Fruit fly (Drosophila melanogaster) whole organism, embryonic: Measurements from ENCODE around the gene CG13088.

ENCODE experiments used
- Adf1 ChIP-seq: fragments of 200-800 bp; sonication (Bioruptor generic); IDR thresholded peaks from 2 replicates; pipeline ENCODE4 v1.3.6; 2022; ENCODE audit warnings: missing biosample characterization, missing genetic modification characterization
- B-H1 ChIP-seq: fragments of 200-800 bp; sonication (Bioruptor generic); IDR thresholded peaks from 3 replicates; pipeline ENCODE4 v1.3.6; 2022; ENCODE audit warnings: missing biosample characterization, missing genetic modification characterization
- CG10274 ChIP-seq: fragments of 200-800 bp; sonication (Bioruptor generic); optimal IDR thresholded peaks from 3 replicates; lab custom pipeline; 2017; ENCODE audit warnings: missing biosample characterization, mild to moderate bottlenecking, missing genetic modification characterization
- CG10321 ChIP-seq: fragments of 200-800 bp; sonication (Bioruptor generic); IDR thresholded peaks from 2 replicates; pipeline ENCODE4 v1.3.6; 2022; ENCODE audit warnings: missing biosample characterization, missing genetic modification characterization
- CG12659 ChIP-seq: fragments of 200-800 bp; sonication (Bioruptor generic); optimal IDR thresholded peaks from 3 replicates; lab custom pipeline; 2017; ENCODE audit warnings: mild to moderate bottlenecking, missing biosample characterization, missing genetic modification reagents, missing genetic modification characterization
- CG13775 ChIP-seq: fragments of 200-800 bp; sonication (Bioruptor generic); optimal IDR thresholded peaks from 3 replicates; lab custom pipeline; 2017; ENCODE audit warnings: missing biosample characterization, mild to moderate bottlenecking, missing genetic modification characterization
- CG17328 ChIP-seq: fragments of 200-800 bp; sonication (Bioruptor generic); IDR thresholded peaks from 2 replicates; pipeline ENCODE4 v1.3.6; 2022; ENCODE audit warnings: missing biosample characterization, missing genetic modification characterization
- CG1832 ChIP-seq: fragments of 200-800 bp; sonication (Bioruptor generic); optimal IDR thresholded peaks from 2 replicates; lab custom pipeline; 2017; ENCODE audit warnings: missing biosample characterization, mild to moderate bottlenecking, missing genetic modification characterization, inconsistent platforms
- CG18599 ChIP-seq: fragments of 200-800 bp; sonication (Bioruptor generic); optimal IDR thresholded peaks from 3 replicates; lab custom pipeline; 2017; ENCODE audit warnings: missing biosample characterization, missing genetic modification characterization, mild to moderate bottlenecking, moderate library complexity, missing genetic modification reagents
- CG3163 ChIP-seq: fragments of 200-800 bp; sonication (Bioruptor generic); optimal IDR thresholded peaks from 3 replicates; lab custom pipeline; 2016; ENCODE audit warnings: missing biosample characterization, missing genetic modification characterization
- CG3838 ChIP-seq: fragments of 200-800 bp; sonication (Bioruptor generic); optimal IDR thresholded peaks from 3 replicates; lab custom pipeline; 2016; ENCODE audit warnings: missing biosample characterization, missing genetic modification characterization
- CG3995 ChIP-seq: fragments of 200-800 bp; sonication (Bioruptor generic); optimal IDR thresholded peaks from 3 replicates; lab custom pipeline; 2016; ENCODE audit warnings: missing biosample characterization, missing genetic modification characterization
- CG4404 ChIP-seq: fragments of 200-800 bp; sonication (Bioruptor generic); IDR thresholded peaks from 2 replicates; pipeline ENCODE4 v1.3.6; 2022; ENCODE audit warnings: missing biosample characterization, missing genetic modification characterization
- CG5180 ChIP-seq: fragments of 200-800 bp; sonication (Bioruptor generic); optimal IDR thresholded peaks from 3 replicates; lab custom pipeline; 2017; ENCODE audit warnings: missing biosample characterization, missing genetic modification characterization, mild to moderate bottlenecking, moderate library complexity, missing genetic modification reagents
- CG6175 ChIP-seq: fragments of 200-800 bp; sonication (Bioruptor generic); IDR thresholded peaks from 3 replicates; pipeline ENCODE4 v1.3.6; 2022; ENCODE audit warnings: missing biosample characterization, missing genetic modification characterization
- CG6654 ChIP-seq: fragments of 200-800 bp; sonication (Bioruptor generic); optimal IDR thresholded peaks from 2 replicates; lab custom pipeline; 2017; ENCODE audit warnings: missing biosample characterization, mild to moderate bottlenecking, missing genetic modification characterization
- CG6683 ChIP-seq: fragments of 200-800 bp; sonication (Bioruptor generic); optimal IDR thresholded peaks from 2 replicates; lab custom pipeline; 2017; ENCODE audit warnings: missing biosample characterization, mild to moderate bottlenecking, missing genetic modification characterization, missing genetic modification reagents
- CG7357 ChIP-seq: fragments of 200-800 bp; sonication (Bioruptor generic); IDR thresholded peaks from 3 replicates; pipeline ENCODE4 v1.3.6; 2022; ENCODE audit warnings: missing biosample characterization, missing genetic modification characterization
- CG7745 ChIP-seq: fragments of 200-800 bp; sonication (Bioruptor generic); optimal IDR thresholded peaks from 2 replicates; lab custom pipeline; 2018; ENCODE audit warnings: missing biosample characterization, mild to moderate bottlenecking, missing genetic modification characterization, moderate library complexity
- CG8290 ChIP-seq, 3 experiments: fragments of 200-800 bp; sonication (Bioruptor generic); optimal IDR thresholded peaks; 2 replicates each; lab custom pipeline; 2016 to 2019; ENCODE audit warnings: missing biosample characterization in 3 of 3, missing genetic modification characterization in 3 of 3, mild to moderate bottlenecking in 2 of 3, moderate library complexity in 1 of 3
- CG9609 ChIP-seq: fragments of 200-800 bp; sonication (Bioruptor generic); optimal IDR thresholded peaks from 3 replicates; lab custom pipeline; 2016; ENCODE audit warnings: missing biosample characterization, missing genetic modification characterization
- CTCF ChIP-seq: fragments of 200-800 bp; sonication (Bioruptor generic); optimal IDR thresholded peaks from 2 replicates; lab custom pipeline; 2017; ENCODE audit warnings: missing biosample characterization, mild to moderate bottlenecking, missing genetic modification characterization, moderate library complexity
- Dip3 ChIP-seq: fragments of 200-800 bp; sonication (Bioruptor generic); optimal IDR thresholded peaks from 3 replicates; lab custom pipeline; 2016; ENCODE audit warnings: missing biosample characterization, missing genetic modification characterization
- Dref ChIP-seq: fragments of 200-800 bp; sonication (Bioruptor generic); IDR thresholded peaks from 2 replicates; pipeline ENCODE4 v1.3.6; 2022; ENCODE audit warnings: missing biosample characterization, missing genetic modification characterization
- E2f1 ChIP-seq: fragments of 200-800 bp; sonication (Bioruptor generic); IDR thresholded peaks from 2 replicates; pipeline ENCODE4 v1.3.6; 2022; ENCODE audit warnings: missing biosample characterization, missing genetic modification characterization
- Hmr ChIP-seq: fragments of 200-800 bp; sonication (Bioruptor generic); optimal IDR thresholded peaks from 3 replicates; lab custom pipeline; 2017; ENCODE audit warnings: mild to moderate bottlenecking, missing biosample characterization, missing genetic modification reagents, missing genetic modification characterization
- NK7.1 ChIP-seq: fragments of 200-800 bp; sonication (Bioruptor generic); optimal IDR thresholded peaks from 3 replicates; lab custom pipeline; 2016; ENCODE audit warnings: missing biosample characterization, missing genetic modification characterization
- Nf-YB ChIP-seq: fragments of 200-800 bp; sonication (Bioruptor generic); optimal IDR thresholded peaks from 3 replicates; lab custom pipeline; 2019; ENCODE audit warnings: missing biosample characterization, mild to moderate bottlenecking, missing genetic modification characterization, moderate library complexity
- Vsx1 ChIP-seq: fragments of 200-800 bp; sonication (Bioruptor generic); optimal IDR thresholded peaks from 2 replicates; lab custom pipeline; 2017; ENCODE audit warnings: missing biosample characterization, mild to moderate bottlenecking, missing genetic modification characterization, missing genetic modification reagents
- ash1 ChIP-seq: fragments of 200-800 bp; sonication (Bioruptor generic); optimal IDR thresholded peaks from 2 replicates; lab custom pipeline; 2018; ENCODE audit warnings: missing biosample characterization, mild to moderate bottlenecking, missing genetic modification characterization
- ci ChIP-seq: fragments of 200-800 bp; sonication (Bioruptor generic); IDR thresholded peaks from 3 replicates; pipeline ENCODE4 v1.3.6; 2022; ENCODE audit warnings: missing biosample characterization, missing genetic modification characterization
- danr ChIP-seq: fragments of 200-800 bp; sonication (Bioruptor generic); IDR thresholded peaks from 2 replicates; pipeline ENCODE4 v1.3.6; 2022; ENCODE audit warnings: missing biosample characterization, missing genetic modification characterization
- dmrt11E ChIP-seq: fragments of 200-800 bp; sonication (Bioruptor generic); optimal IDR thresholded peaks from 3 replicates; lab custom pipeline; 2018; ENCODE audit warnings: missing biosample characterization, mild to moderate bottlenecking, missing genetic modification characterization, moderate library complexity
- eve ChIP-seq, 2 experiments: fragments of >200 bp; optimal IDR thresholded peaks; 2 replicates each; lab custom pipeline; 2017; ENCODE audit warnings: missing biosample characterization in 2 of 2, missing genetic modification characterization in 2 of 2
- ewg ChIP-seq: fragments of 200-800 bp; sonication (Bioruptor generic); optimal IDR thresholded peaks from 3 replicates; lab custom pipeline; 2017; ENCODE audit warnings: mild to moderate bottlenecking, missing biosample characterization, missing genetic modification reagents, missing genetic modification characterization
- fru ChIP-seq: fragments of >200 bp; optimal IDR thresholded peaks from 2 replicates; lab custom pipeline; 2017
- ftz-f1 ChIP-seq: fragments of 200-800 bp; sonication (Bioruptor generic); optimal IDR thresholded peaks from 2 replicates; lab custom pipeline; 2016; ENCODE audit warnings: missing biosample characterization, missing genetic modification characterization
- hth ChIP-seq: fragments of >200 bp; optimal IDR thresholded peaks from 2 replicates; lab custom pipeline; 2017; ENCODE audit warnings: inconsistent platforms
- lab ChIP-seq: fragments of 200-800 bp; sonication (Bioruptor generic); optimal IDR thresholded peaks from 3 replicates; lab custom pipeline; 2017; ENCODE audit warnings: missing biosample characterization, missing genetic modification characterization, mild to moderate bottlenecking, moderate library complexity, missing genetic modification reagents
- nerfin-1 ChIP-seq: fragments of 200-800 bp; sonication (Bioruptor generic); optimal IDR thresholded peaks from 3 replicates; lab custom pipeline; 2019; ENCODE audit warnings: missing biosample characterization, mild to moderate bottlenecking, missing genetic modification characterization, moderate library complexity
- oc ChIP-seq: fragments of 200-800 bp; sonication (Bioruptor generic); optimal IDR thresholded peaks from 2 replicates; lab custom pipeline; 2018; ENCODE audit warnings: missing biosample characterization, mild to moderate bottlenecking, missing genetic modification characterization, moderate library complexity
- odd ChIP-seq: fragments of 200-800 bp; sonication (Bioruptor generic); optimal IDR thresholded peaks from 2 replicates; lab custom pipeline; 2017; ENCODE audit warnings: missing biosample characterization, mild to moderate bottlenecking, missing genetic modification characterization
- p53 ChIP-seq: fragments of 200-800 bp; sonication (Bioruptor generic); optimal IDR thresholded peaks from 2 replicates; lab custom pipeline; 2016; ENCODE audit warnings: missing biosample characterization, missing genetic modification characterization
- peb ChIP-seq: fragments of 200-800 bp; sonication (Bioruptor generic); IDR thresholded peaks from 2 replicates; pipeline ENCODE4 v1.3.6; 2022; ENCODE audit warnings: missing biosample characterization, missing genetic modification characterization
- pnt ChIP-seq: fragments of 200-800 bp; sonication (Bioruptor generic); optimal IDR thresholded peaks from 3 replicates; lab custom pipeline; 2016; ENCODE audit warnings: missing biosample characterization, missing genetic modification characterization
- run ChIP-seq: fragments of 200-800 bp; sonication (Bioruptor generic); optimal IDR thresholded peaks from 3 replicates; lab custom pipeline; 2018; ENCODE audit warnings: missing biosample characterization, mild to moderate bottlenecking, missing genetic modification characterization
- shn ChIP-seq: fragments of 200-800 bp; sonication (Bioruptor generic); optimal IDR thresholded peaks from 3 replicates; lab custom pipeline; 2016; ENCODE audit warnings: missing biosample characterization, missing genetic modification characterization
- sisA ChIP-seq: fragments of 200-800 bp; sonication (Bioruptor generic); IDR thresholded peaks from 2 replicates; pipeline ENCODE4 v1.3.6; 2022; ENCODE audit warnings: missing biosample characterization, missing genetic modification characterization
- so ChIP-seq: fragments of 200-800 bp; sonication (Bioruptor generic); IDR thresholded peaks from 3 replicates; pipeline ENCODE4 v1.3.6; 2022; ENCODE audit warnings: missing biosample characterization, missing genetic modification characterization
- sqz ChIP-seq: fragments of 200-800 bp; sonication (Bioruptor generic); optimal IDR thresholded peaks from 3 replicates; lab custom pipeline; 2018; ENCODE audit warnings: missing biosample characterization, mild to moderate bottlenecking, missing genetic modification characterization
- sug ChIP-seq: fragments of 200-800 bp; optimal IDR thresholded peaks from 2 replicates; lab custom pipeline; 2019; ENCODE audit warnings: missing biosample characterization, mild to moderate bottlenecking, missing genetic modification characterization, moderate library complexity
- wor ChIP-seq: fragments of 200-800 bp; sonication (Bioruptor generic); IDR thresholded peaks from 2 replicates; pipeline ENCODE4 v1.3.6; 2022; ENCODE audit warnings: missing biosample characterization, missing genetic modification characterization
- zen2 ChIP-seq: fragments of 200-800 bp; sonication (Bioruptor generic); IDR thresholded peaks from 3 replicates; pipeline ENCODE4 v1.3.6; 2022; ENCODE audit warnings: missing biosample characterization, missing genetic modification characterization; ENCODE audit not compliant: partially characterized antibody

CG13088 gene

dm6 chr2L:8488735-8489134, at the start of gene CG13088 (continued):
- TF ChIP-seq ftz-f1 (GFP tag; lab: Kevin White, UChicago), result no peak
- TF ChIP-seq NK7.1, result no peak
- no peak for TF ChIP-seq shn (GFP tag; lab: Kevin White, UChicago)
- no peak for TF ChIP-seq Nf-YB
- TF ChIP-seq CG10274 (GFP tag; lab: Kevin White, UChicago), result no peak
- TF ChIP-seq CG6175 (GFP tag; lab: Robert Waterston, UW), result no peak
- no peak for TF ChIP-seq hth (lab: Kevin White, UChicago)
- TF ChIP-seq CG12659 (GFP tag; lab: Kevin White, UChicago), result peak; percentile 58
- TF ChIP-seq dmrt11E (tag; lab: Kevin White, UChicago), result peak; percentile 23
- peak; percentile 45 for TF ChIP-seq Hmr
- TF ChIP-seq CG7357, result no peak
- TF ChIP-seq CG17328 (GFP tag; lab: Robert Waterston, UW), result no peak
- TF ChIP-seq odd (GFP tag; lab: Kevin White, UChicago), result no peak
- no peak for TF ChIP-seq E2f1 (GFP tag; lab: Robert Waterston, UW)
- no peak for TF ChIP-seq ash1 (GFP tag; lab: Kevin White, UChicago)
- no peak for TF ChIP-seq pnt (GFP tag; lab: Kevin White, UChicago)
- TF ChIP-seq zen2 (GFP tag; lab: Robert Waterston, UW), result no peak
- no peak for TF ChIP-seq Vsx1 (GFP tag; lab: Kevin White, UChicago)
- no peak for TF ChIP-seq Adf1 (GFP tag; lab: Robert Waterston, UW)
- TF ChIP-seq CG3838 (GFP tag; lab: Kevin White, UChicago), result peak; percentile 29
- no peak for TF ChIP-seq nerfin-1
- no peak for TF ChIP-seq CG5180 (GFP tag; lab: Kevin White, UChicago)
- no peak for TF ChIP-seq ewg (GFP tag; lab: Kevin White, UChicago)
- TF ChIP-seq wor (GFP tag; lab: Robert Waterston, UW), result no peak
- no peak for TF ChIP-seq oc (tag; lab: Kevin White, UChicago)
- TF ChIP-seq CG3995 (GFP tag; lab: Kevin White, UChicago), result peak; percentile 87
- peak; percentile 51 for TF ChIP-seq Dip3
- TF ChIP-seq sug (tag; lab: Kevin White, UChicago), result peak; percentile 28
- TF ChIP-seq CG6654 (GFP tag; lab: Kevin White, UChicago), result no peak
- no peak for TF ChIP-seq CG10321 (GFP tag; lab: Robert Waterston, UW)
- no peak for TF ChIP-seq p53 (GFP tag; lab: Kevin White, UChicago)
- no peak for TF ChIP-seq CG4404 (GFP tag; lab: Robert Waterston, UW)
- no peak for TF ChIP-seq CG6683
- no peak for TF ChIP-seq sqz (GFP tag; lab: Kevin White, UChicago)
- peak; percentile 75 for TF ChIP-seq CG8290 (GFP tag; optimal IDR thresholded peaks at IDR 0.05; lab: Kevin White, UChicago)
- TF ChIP-seq CG8290 (tag; optimal IDR thresholded peaks at IDR 0.05; lab: Kevin White, UChicago), result no peak
- TF ChIP-seq B-H1 (GFP tag; lab: Robert Waterston, UW), result no peak
- TF ChIP-seq danr (GFP tag; lab: Robert Waterston, UW), result no peak
- no peak for TF ChIP-seq CG1832 (GFP tag; lab: Kevin White, UChicago)
- no peak for TF ChIP-seq peb (GFP tag; lab: Robert Waterston, UW)
- no peak for TF ChIP-seq run (tag; lab: Kevin White, UChicago)
- no peak for TF ChIP-seq CG9609 (GFP tag; lab: Kevin White, UChicago)
- TF ChIP-seq CG7745 (tag; lab: Kevin White, UChicago), result no peak
- TF ChIP-seq ci (GFP tag; lab: Robert Waterston, UW), result 0 out of 3 replicates have a peak, but pooled peaks have one; percentile 37
- no peak for TF ChIP-seq CG18599 (GFP tag; lab: Kevin White, UChicago)
- TF ChIP-seq CG3163, result peak; percentile 27
- TF ChIP-seq Dref (GFP tag; lab: Robert Waterston, UW), result peak; percentile 54
- TF ChIP-seq fru, result no peak
- TF ChIP-seq CTCF, result peak; percentile 58
- TF ChIP-seq so (GFP tag; lab: Robert Waterston, UW), result no peak
- no peak for TF ChIP-seq sisA
- TF ChIP-seq lab (GFP tag; lab: Kevin White, UChicago), result no peak
- no peak for TF ChIP-seq CG13775 (GFP tag; lab: Kevin White, UChicago)
- no peak for TF ChIP-seq eve (GFP tag; optimal IDR thresholded peaks at IDR 0.05; lab: Kevin White, UChicago)
